Fruit fly (Drosophila melanogaster): ENCODE results near the gene Tsp5D.

The Tsp5D gene

DNA sequence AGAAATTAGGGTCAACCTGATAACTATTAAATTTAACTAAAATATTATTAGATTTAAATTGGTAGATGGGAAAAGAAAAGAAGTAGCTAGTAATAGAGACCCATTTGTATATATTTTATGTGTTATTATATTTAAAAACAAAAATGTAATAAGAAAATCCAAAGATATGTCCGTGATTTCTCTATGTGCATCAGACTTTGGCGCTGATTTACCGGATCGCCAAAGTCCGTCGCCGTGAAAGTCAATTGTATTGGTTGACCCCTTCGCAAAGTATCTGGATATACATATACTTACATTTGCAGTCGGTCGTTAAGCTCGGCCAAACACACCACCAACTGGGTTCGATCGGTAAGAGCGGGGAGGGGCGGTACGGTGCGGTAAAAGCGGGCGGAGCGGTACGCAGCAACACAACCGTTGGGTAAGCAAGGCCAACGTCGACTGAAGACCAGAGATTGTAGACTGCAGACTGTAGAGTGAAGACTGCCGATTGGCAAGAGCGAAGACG lies 2.4 kb upstream of the Tsp5D start (continued):
- TF ChIP-seq CG10631 (GFP tag; optimal IDR thresholded peaks at IDR 0.05) (peak; percentile 80), Eip78C (GFP tag) (peak; percentile 94), salr (GFP tag; optimal IDR thresholded peaks at IDR 0.05) (peak in 1 of 2 experiments; percentile 75), CG8632 (GFP tag; optimal IDR thresholded peaks at IDR 0.05) (peak; percentile 85), CG6854 (GFP tag; optimal IDR thresholded peaks at IDR 0.05) (no peak), spab (GFP tag; optimal IDR thresholded peaks at IDR 0.05) (peak; percentile 24), CG11294 (GFP tag; IDR thresholded peaks at IDR 0.05) (0 out of 2 replicates have a peak, but pooled peaks have one; percentile 23), cyc (GFP tag; optimal IDR thresholded peaks at IDR 0.05) (no peak), CG1621 (tag; optimal IDR thresholded peaks at IDR 0.05) (no peak), CG9139 (GFP tag; optimal IDR thresholded peaks at IDR 0.05) (no peak), Sox102F (GFP tag; optimal IDR thresholded peaks at IDR 0.05) (peak; percentile 21), Eip93F (GFP tag; optimal IDR thresholded peaks at IDR 0.05) (no peak), lz (GFP tag; optimal IDR thresholded peaks at IDR 0.05) (peak; percentile 32), ss (GFP tag; optimal IDR thresholded peaks at IDR 0.05) (peak; percentile 42 to 64), CG4318 (GFP tag; optimal IDR thresholded peaks at IDR 0.05) (peak; percentile 79), CG6163 (GFP tag; IDR thresholded peaks at IDR 0.05) (peak; percentile 73), dac (GFP tag; optimal IDR thresholded peaks at IDR 0.05) (peak; percentile 54), Gug (GFP tag; IDR thresholded peaks at IDR 0.05) (peak; percentile 66), CG16779 (tag; optimal IDR thresholded peaks at IDR 0.05) (peak; percentile 57), Hr39 (GFP tag; optimal IDR thresholded peaks at IDR 0.05) (no peak), esn (GFP tag; optimal IDR thresholded peaks at IDR 0.05) (peak; percentile 52), OdsH (GFP tag; optimal IDR thresholded peaks at IDR 0.05) (peak; percentile 73), Smox (GFP tag; optimal IDR thresholded peaks at IDR 0.05) (peak; percentile 49), Eip75B (GFP tag; optimal IDR thresholded peaks at IDR 0.05) (peak; percentile 32), Blimp-1 (GFP tag; optimal IDR thresholded peaks at IDR 0.05) (peak; percentile 87), CG3032 (tag; optimal IDR thresholded peaks at IDR 0.05) (peak; percentile 63), CG34406 (GFP tag; optimal IDR thresholded peaks at IDR 0.05) (peak; percentile 83), CG6792 (GFP tag; optimal IDR thresholded peaks at IDR 0.05) (peak; percentile 78), CG8319 (GFP tag; optimal IDR thresholded peaks at IDR 0.05) (peak; percentile 30), Hr38 (GFP tag; optimal IDR thresholded peaks at IDR 0.05) (no peak), Ets21C (GFP tag; optimal IDR thresholded peaks at IDR 0.05) (no peak), CG6276 (GFP tag; optimal IDR thresholded peaks at IDR 0.05) (peak; percentile 81)

DNA sequence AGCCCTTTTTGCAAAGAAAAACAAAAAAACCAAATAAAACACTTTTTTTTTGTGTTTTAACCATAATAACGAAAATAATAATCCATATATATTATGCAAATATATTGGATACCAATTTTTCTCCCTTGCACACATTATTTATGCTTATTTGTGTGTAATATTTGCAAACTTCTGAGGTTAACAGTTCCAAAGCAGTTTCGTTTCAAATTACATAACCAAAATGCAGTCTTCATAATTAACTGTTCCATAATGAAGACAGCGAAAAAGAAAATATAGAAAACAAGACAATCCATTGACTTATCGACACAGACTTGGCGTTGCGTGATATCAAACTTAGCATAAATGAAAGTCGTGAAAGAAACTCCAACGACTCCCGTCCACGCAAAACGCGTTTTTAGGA lies 929 bp upstream of the Tsp5D start:
- TF ChIP-seq CG6808 (GFP tag; optimal IDR thresholded peaks at IDR 0.05) (no peak), Hr4 (GFP tag; optimal IDR thresholded peaks at IDR 0.05) (no peak)

DNA sequence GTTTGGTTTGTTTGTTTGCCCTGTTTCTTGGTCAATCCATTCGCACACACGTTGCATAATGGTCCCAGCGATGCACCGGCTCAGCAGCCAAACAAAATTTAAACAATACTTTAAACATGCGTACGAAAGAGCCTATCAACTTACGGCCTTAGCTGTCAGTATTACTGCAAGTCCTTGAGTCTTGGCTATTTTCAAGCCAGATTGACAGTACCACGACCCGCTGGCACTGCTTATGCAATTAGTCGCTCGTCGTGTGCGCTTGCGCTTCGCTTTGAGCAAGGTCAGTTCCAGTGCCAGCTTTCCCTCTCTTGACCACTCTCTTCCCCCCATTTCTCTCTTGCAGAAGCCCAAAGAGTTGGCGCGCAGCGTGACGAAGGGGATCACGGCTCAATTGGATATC lies 5.9 kb downstream of the Tsp5D start:
- TF ChIP-seq CG6854 (GFP tag; optimal IDR thresholded peaks at IDR 0.05) = peak; percentile 6
- no peak for TF ChIP-seq CG15336 (GFP tag; IDR thresholded peaks at IDR 0.05)
- TF ChIP-seq vri (GFP tag; optimal IDR thresholded peaks at IDR 0.05) = peak; percentile 68
- peak; percentile 3 for TF ChIP-seq Eip78C (GFP tag)

DNA sequence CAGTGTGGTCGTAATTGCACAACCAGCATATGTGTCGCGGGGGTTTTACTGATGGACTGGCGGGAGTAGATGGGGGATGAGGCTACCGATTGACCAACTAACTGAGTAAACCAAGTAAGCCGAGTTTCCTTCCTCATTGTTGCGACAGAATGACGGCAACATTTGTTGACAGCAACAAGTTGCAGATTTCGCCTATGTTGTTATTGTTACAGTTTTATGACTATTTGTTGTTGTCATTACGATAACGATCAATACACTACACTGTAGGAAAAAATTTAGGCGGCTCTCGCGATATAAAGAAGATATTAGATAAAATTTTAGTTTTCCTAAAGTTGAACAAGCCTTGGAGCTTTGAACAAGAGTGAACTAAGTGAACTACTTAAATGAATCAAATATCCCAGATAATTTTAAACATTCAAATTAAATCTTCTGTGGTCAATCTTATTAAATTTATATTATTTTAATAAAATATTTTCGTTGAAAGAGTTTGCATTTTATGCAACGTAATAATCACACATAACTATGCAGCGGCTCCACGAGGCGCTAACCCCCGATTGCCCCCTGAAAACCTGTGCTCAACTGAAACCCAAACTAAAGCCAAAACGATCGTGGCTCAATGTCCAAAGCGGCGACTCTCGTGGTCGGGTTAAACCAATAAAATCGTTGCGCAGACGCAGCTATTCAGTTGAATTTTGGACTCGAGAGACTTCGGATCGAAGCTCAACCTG lies 7.2 kb downstream of the Tsp5D start, which contains the start of gene CG5928:
Gene CG5928 (plus strand): TSS at position 678 of the 728 bp plus-strand sequence.
- peak; percentile 18 for TF ChIP-seq CG4318 (GFP tag; optimal IDR thresholded peaks at IDR 0.05)
- no peak for TF ChIP-seq net (GFP tag; optimal IDR thresholded peaks at IDR 0.05)
- no peak for TF ChIP-seq Sox102F (GFP tag; optimal IDR thresholded peaks at IDR 0.05)
- no peak for TF ChIP-seq ss (GFP tag; optimal IDR thresholded peaks at IDR 0.05)
- TF ChIP-seq acj6 (GFP tag; optimal IDR thresholded peaks at IDR 0.05) = no peak
- TF ChIP-seq CG7368 (GFP tag; optimal IDR thresholded peaks at IDR 0.05) = no peak
- no peak for TF ChIP-seq CG11294 (GFP tag; IDR thresholded peaks at IDR 0.05)
- no peak for TF ChIP-seq pdm3 (GFP tag; optimal IDR thresholded peaks at IDR 0.05)
- no peak for TF ChIP-seq topi (GFP tag; optimal IDR thresholded peaks at IDR 0.05)
- TF ChIP-seq eg (GFP tag; IDR thresholded peaks at IDR 0.05) = peak; percentile 32; the same call in 1 of the 3 replicates
- TF ChIP-seq Eip75B (GFP tag; optimal IDR thresholded peaks at IDR 0.05) = no peak
- peak; percentile 41 for TF ChIP-seq Eip78C (GFP tag)
- no peak for TF ChIP-seq Lpt (GFP tag; optimal IDR thresholded peaks at IDR 0.05)
- TF ChIP-seq CG6276 (GFP tag; optimal IDR thresholded peaks at IDR 0.05) = peak; percentile 60
- no peak for TF ChIP-seq CG16779 (tag; optimal IDR thresholded peaks at IDR 0.05)
- TF ChIP-seq fkh (GFP tag; optimal IDR thresholded peaks at IDR 0.05) = no peak
- no peak for TF ChIP-seq Ets96B (tag; optimal IDR thresholded peaks at IDR 0.05)
- TF ChIP-seq cyc (GFP tag; optimal IDR thresholded peaks at IDR 0.05) = no peak
- no peak for TF ChIP-seq svp (GFP tag)
- no peak for TF ChIP-seq CG3032 (tag; optimal IDR thresholded peaks at IDR 0.05)

Data from whole organism, prepupa.